Fruit fly (Drosophila melanogaster) whole organism, embryonic: ENCODE measurements around the gene CG8289.
A peak's percentile ranks its signal among the peaks of the same experiment; 100 is the strongest.

Experiments
- Awh ChIP-seq: fragments of 200-800 bp; sonication (Bioruptor generic); IDR thresholded peaks from 2 replicates; pipeline ENCODE4, ENCODE4 v1.3.6; 2022; ENCODE audit warnings: missing biosample characterization, missing genetic modification characterization
- C15 ChIP-seq: fragments of 200-800 bp; sonication (Bioruptor generic); IDR thresholded peaks from 3 replicates; pipeline ENCODE4 v1.3.6; 2022; ENCODE audit warnings: missing biosample characterization, missing genetic modification characterization
- CG10209 ChIP-seq: fragments of 200-800 bp; sonication (Bioruptor generic); optimal IDR thresholded peaks from 3 replicates; lab custom pipeline; 2017; ENCODE audit warnings: missing biosample characterization, mild to moderate bottlenecking, missing genetic modification characterization, missing genetic modification reagents
- CG10267 ChIP-seq: fragments of 200-800 bp; sonication (Bioruptor generic); optimal IDR thresholded peaks from 2 replicates; lab custom pipeline; 2018; ENCODE audit warnings: missing biosample characterization, mild to moderate bottlenecking, missing genetic modification characterization, moderate library complexity
- CG10321 ChIP-seq: fragments of 200-800 bp; sonication (Bioruptor generic); IDR thresholded peaks from 2 replicates; pipeline ENCODE4 v1.3.6; 2022; ENCODE audit warnings: missing biosample characterization, missing genetic modification characterization
- CG10654 ChIP-seq: fragments of 200-800 bp; sonication (Bioruptor generic); optimal IDR thresholded peaks from 2 replicates; lab custom pipeline; 2016; ENCODE audit warnings: missing biosample characterization, missing genetic modification characterization
- CG11247 ChIP-seq: fragments of 200-800 bp; sonication (Bioruptor generic); IDR thresholded peaks from 2 replicates; pipeline ENCODE4 v1.3.6; 2022; ENCODE audit warnings: missing biosample characterization, missing genetic modification characterization
- CG11456 ChIP-seq: fragments of 200-800 bp; sonication (Bioruptor generic); IDR thresholded peaks from 3 replicates; pipeline ENCODE4 v1.3.6; 2022; ENCODE audit warnings: missing biosample characterization, missing genetic modification characterization
- CG11504 ChIP-seq: fragments of 200-800 bp; sonication (Bioruptor generic); optimal IDR thresholded peaks from 3 replicates; lab custom pipeline; 2019; ENCODE audit warnings: missing biosample characterization, mild to moderate bottlenecking, missing genetic modification characterization, moderate library complexity
- CG12391 ChIP-seq: fragments of 200-800 bp; sonication (Bioruptor generic); optimal IDR thresholded peaks from 3 replicates; lab custom pipeline; 2018; ENCODE audit warnings: missing biosample characterization, mild to moderate bottlenecking, missing genetic modification characterization, moderate library complexity
- CG12744 ChIP-seq: fragments of 200-800 bp; sonication (Bioruptor generic); optimal IDR thresholded peaks from 2 replicates; lab custom pipeline; 2016; ENCODE audit warnings: missing biosample characterization, missing genetic modification characterization
- CG13123 ChIP-seq: fragments of 200-800 bp; sonication (Bioruptor generic); optimal IDR thresholded peaks from 2 replicates; lab custom pipeline; 2016; ENCODE audit warnings: missing biosample characterization, missing genetic modification characterization
- CG13775 ChIP-seq: fragments of 200-800 bp; sonication (Bioruptor generic); optimal IDR thresholded peaks from 3 replicates; lab custom pipeline; 2017; ENCODE audit warnings: missing biosample characterization, mild to moderate bottlenecking, missing genetic modification characterization
- CG14667 ChIP-seq: fragments of 200-800 bp; sonication (Bioruptor generic); IDR thresholded peaks from 2 replicates; pipeline ENCODE4 v1.3.6; 2022; ENCODE audit warnings: missing biosample characterization, missing genetic modification characterization
- CG14860 ChIP-seq: fragments of 200-800 bp; sonication (Bioruptor generic); IDR thresholded peaks from 3 replicates; pipeline ENCODE4 v1.3.6; 2022; ENCODE audit warnings: missing biosample characterization, missing genetic modification characterization; ENCODE audit not compliant: partially characterized antibody
- CG16813 ChIP-seq: fragments of 200-800 bp; sonication (Bioruptor generic); IDR thresholded peaks from 3 replicates; pipeline ENCODE4 v1.3.6; 2022; ENCODE audit warnings: missing biosample characterization, missing genetic modification characterization; ENCODE audit not compliant: partially characterized antibody
- CG18262 ChIP-seq: fragments of 200-800 bp; optimal IDR thresholded peaks from 3 replicates; lab custom pipeline; 2019; ENCODE audit warnings: missing biosample characterization, mild to moderate bottlenecking, missing genetic modification characterization, moderate library complexity
- CG2678 ChIP-seq: fragments of 200-800 bp; sonication (Bioruptor generic); optimal IDR thresholded peaks from 3 replicates; lab custom pipeline; 2019; ENCODE audit warnings: missing biosample characterization, mild to moderate bottlenecking, missing genetic modification characterization, moderate library complexity
- CG31441 ChIP-seq: fragments of 200-800 bp; sonication (Bioruptor generic); IDR thresholded peaks from 2 replicates; pipeline ENCODE4 v1.3.6; 2022; ENCODE audit warnings: missing biosample characterization, missing genetic modification characterization
- CG3407 ChIP-seq: fragments of 200-800 bp; sonication (Bioruptor generic); optimal IDR thresholded peaks from 2 replicates; lab custom pipeline; 2018; ENCODE audit warnings: missing biosample characterization, mild to moderate bottlenecking, missing genetic modification characterization
- CG3838 ChIP-seq: fragments of 200-800 bp; sonication (Bioruptor generic); optimal IDR thresholded peaks from 3 replicates; lab custom pipeline; 2016; ENCODE audit warnings: missing biosample characterization, missing genetic modification characterization
- CG3995 ChIP-seq: fragments of 200-800 bp; sonication (Bioruptor generic); optimal IDR thresholded peaks from 3 replicates; lab custom pipeline; 2016; ENCODE audit warnings: missing biosample characterization, missing genetic modification characterization
- CG4707 ChIP-seq: fragments of 200-800 bp; sonication (Bioruptor generic); optimal IDR thresholded peaks from 2 replicates; lab custom pipeline; 2018; ENCODE audit warnings: missing biosample characterization, mild to moderate bottlenecking, missing genetic modification characterization, moderate library complexity
- CG6813 ChIP-seq: fragments of 200-800 bp; sonication (Bioruptor generic); optimal IDR thresholded peaks from 2 replicates; lab custom pipeline; 2017; ENCODE audit warnings: missing biosample characterization, missing genetic modification characterization, mild to moderate bottlenecking, moderate library complexity, missing genetic modification reagents
- Doc2 ChIP-seq: fragments of 200-800 bp; sonication (Bioruptor generic); IDR thresholded peaks from 2 replicates; pipeline ENCODE4 v1.3.6; 2022; ENCODE audit warnings: missing biosample characterization, missing genetic modification characterization
- Fer1 ChIP-seq: fragments of 200-800 bp; sonication (Bioruptor generic); optimal IDR thresholded peaks from 2 replicates; lab custom pipeline; 2017; ENCODE audit warnings: missing biosample characterization, mild to moderate bottlenecking, missing genetic modification characterization
- HLHmδ ChIP-seq: fragments of 200-800 bp; sonication (Bioruptor generic); optimal IDR thresholded peaks from 2 replicates; lab custom pipeline; 2018; ENCODE audit warnings: missing biosample characterization, mild to moderate bottlenecking, missing genetic modification characterization, moderate library complexity
- Hr3 ChIP-seq: fragments of 200-800 bp; sonication (Bioruptor generic); optimal IDR thresholded peaks from 3 replicates; lab custom pipeline; 2016; ENCODE audit warnings: missing biosample characterization, missing genetic modification characterization
- NFAT ChIP-seq: fragments of 200-800 bp; sonication (Bioruptor generic); IDR thresholded peaks from 2 replicates; pipeline ENCODE4 v1.3.6; 2022; ENCODE audit warnings: missing biosample characterization, missing genetic modification characterization
- NfI ChIP-seq: fragments of 200-800 bp; sonication (Bioruptor generic); optimal IDR thresholded peaks from 3 replicates; lab custom pipeline; 2018; ENCODE audit warnings: missing biosample characterization, mild to moderate bottlenecking, missing genetic modification characterization, moderate library complexity
- PHDP ChIP-seq: fragments of 200-800 bp; sonication (Bioruptor generic); optimal IDR thresholded peaks from 3 replicates; lab custom pipeline; 2018; ENCODE audit warnings: missing biosample characterization, mild to moderate bottlenecking, missing genetic modification characterization, moderate library complexity
- Ptx1 ChIP-seq: fragments of 200-800 bp; sonication (Bioruptor generic); IDR thresholded peaks from 2 replicates; pipeline ENCODE4 v1.3.6; 2022; ENCODE audit warnings: missing biosample characterization, missing genetic modification characterization
- Xrp1 ChIP-seq: fragments of 200-800 bp; sonication (Bioruptor generic); IDR thresholded peaks from 2 replicates; pipeline ENCODE4 v1.3.6; 2022; ENCODE audit warnings: missing biosample characterization, missing genetic modification characterization
- ato ChIP-seq: fragments of 200-800 bp; sonication (Bioruptor generic); IDR thresholded peaks from 2 replicates; pipeline ENCODE4 v1.3.6; 2022; ENCODE audit warnings: missing biosample characterization, missing genetic modification characterization; ENCODE audit not compliant: partially characterized antibody
- cas ChIP-seq: fragments of 200-800 bp; sonication (Bioruptor generic); IDR thresholded peaks from 2 replicates; pipeline ENCODE4 v1.3.6; 2022; ENCODE audit warnings: missing biosample characterization, missing genetic modification characterization
- chif ChIP-seq, 2 experiments: fragments of 200-800 bp; sonication (Bioruptor generic); optimal IDR thresholded peaks; 3 replicates each; lab custom pipeline; 2016; ENCODE audit warnings: missing biosample characterization in 2 of 2, missing genetic modification characterization in 2 of 2
- crc ChIP-seq: fragments of 200-800 bp; sonication (Bioruptor generic); optimal IDR thresholded peaks from 2 replicates; lab custom pipeline; 2016; ENCODE audit warnings: missing biosample characterization, missing genetic modification characterization
- dysf ChIP-seq: fragments of 200-800 bp; sonication (Bioruptor generic); IDR thresholded peaks from 3 replicates; pipeline ENCODE4 v1.3.6; 2022; ENCODE audit warnings: missing biosample characterization, missing genetic modification characterization
- ewg ChIP-seq: fragments of 200-800 bp; sonication (Bioruptor generic); optimal IDR thresholded peaks from 3 replicates; lab custom pipeline; 2017; ENCODE audit warnings: mild to moderate bottlenecking, missing biosample characterization, missing genetic modification reagents, missing genetic modification characterization
- jigr1 ChIP-seq: fragments of 200-800 bp; sonication (Bioruptor generic); IDR thresholded peaks from 3 replicates; pipeline ENCODE4 v1.3.6; 2022; ENCODE audit warnings: missing biosample characterization, missing genetic modification characterization
- jumu ChIP-seq: fragments of 200-800 bp; sonication (Bioruptor generic); optimal IDR thresholded peaks from 3 replicates; lab custom pipeline; 2016; ENCODE audit warnings: missing biosample characterization, missing genetic modification characterization
- lilli ChIP-seq: fragments of 200-800 bp; sonication (Bioruptor generic); optimal IDR thresholded peaks from 3 replicates; lab custom pipeline; 2016; ENCODE audit warnings: missing biosample characterization, missing genetic modification characterization
- onecut ChIP-seq: fragments of 200-800 bp; sonication (Bioruptor generic); IDR thresholded peaks from 2 replicates; pipeline ENCODE4 v1.3.6; 2022; ENCODE audit warnings: missing biosample characterization, missing genetic modification characterization
- phol ChIP-seq: fragments of 200-800 bp; sonication (Bioruptor generic); optimal IDR thresholded peaks from 3 replicates; lab custom pipeline; 2018; ENCODE audit warnings: missing biosample characterization, mild to moderate bottlenecking, missing genetic modification characterization, moderate library complexity
- rib ChIP-seq: fragments of 200-800 bp; sonication (Bioruptor generic); IDR thresholded peaks from 2 replicates; pipeline ENCODE4 v1.3.6; 2022; ENCODE audit warnings: missing biosample characterization, missing genetic modification characterization
- trem ChIP-seq: fragments of 200-800 bp; optimal IDR thresholded peaks from 3 replicates; lab custom pipeline; 2019; ENCODE audit warnings: missing biosample characterization, mild to moderate bottlenecking, missing genetic modification characterization, moderate library complexity
- unc-4 ChIP-seq: fragments of 200-800 bp; sonication (Bioruptor generic); IDR thresholded peaks from 2 replicates; pipeline ENCODE4 v1.3.6; 2022; ENCODE audit warnings: missing biosample characterization, missing genetic modification characterization; ENCODE audit not compliant: partially characterized antibody
- vnd ChIP-seq: fragments of 200-800 bp; sonication (Bioruptor generic); IDR thresholded peaks from 3 replicates; pipeline ENCODE4 v1.3.6; 2022; ENCODE audit warnings: missing biosample characterization, missing genetic modification characterization; ENCODE audit not compliant: partially characterized antibody

The CG8289 gene

DNA sequence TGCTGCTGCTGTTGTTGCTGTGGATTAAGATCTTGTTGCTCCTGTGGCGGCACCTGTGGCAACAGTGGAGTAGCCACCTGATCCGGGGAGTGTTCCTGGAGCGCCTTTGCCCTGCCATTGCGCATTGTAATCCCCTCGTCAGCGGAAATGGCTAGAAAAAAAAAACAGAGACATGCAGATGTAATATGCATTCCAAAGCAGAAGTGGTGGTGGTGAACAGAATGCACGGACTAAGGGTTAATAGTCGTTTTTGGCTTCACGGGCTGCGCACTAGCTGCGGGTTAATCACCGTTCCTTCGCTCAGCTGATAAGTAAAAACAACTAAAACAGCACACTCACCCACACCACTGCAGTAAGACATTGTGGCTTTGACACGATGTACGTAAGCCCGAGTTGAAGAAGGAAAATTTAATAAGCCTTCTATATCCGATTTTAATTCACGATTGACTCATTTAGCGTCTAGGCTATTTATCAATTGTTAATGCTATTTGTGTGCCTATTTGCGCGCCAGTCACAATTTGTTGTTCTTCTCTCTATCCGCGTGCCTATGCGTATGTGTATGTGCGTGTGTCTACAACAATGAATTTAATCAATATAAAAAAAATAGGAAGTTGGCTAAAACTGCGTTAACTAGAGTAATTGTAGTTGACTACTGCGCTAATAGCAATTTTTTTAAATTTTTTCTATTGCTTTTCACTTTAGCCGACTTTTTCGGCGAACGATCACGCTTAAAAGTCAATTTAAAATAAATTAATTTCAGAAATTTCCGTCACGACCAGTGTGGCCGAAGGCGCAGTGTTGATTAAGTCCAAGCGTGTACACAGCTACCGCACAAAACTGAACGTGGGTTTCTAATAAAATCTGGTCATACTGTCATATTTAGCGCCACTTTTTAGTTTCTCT is 8.5 kb downstream of the CG8289 start, which contains the start of gene stas (continued):
- TF ChIP-seq unc-4 (GFP tag; lab: Robert Waterston, UW): 0 out of 2 replicates have a peak, but pooled peaks have one; percentile 18
- peak; percentile 4 for TF ChIP-seq CG18262 (tag; lab: Kevin White, UChicago)
- no peak for TF ChIP-seq CG12744 (GFP tag; lab: Kevin White, UChicago)
- peak; percentile 34 for TF ChIP-seq PHDP
- peak; percentile 35 for TF ChIP-seq CG11504
- TF ChIP-seq Fer1 (GFP tag; lab: Kevin White, UChicago): peak; percentile 9
- peak; percentile 27 for TF ChIP-seq CG12391
- no peak for TF ChIP-seq rib (GFP tag; lab: Robert Waterston, UW)
- peak; percentile 7 for TF ChIP-seq trem (tag; lab: Kevin White, UChicago)
- TF ChIP-seq CG16813: 0 out of 3 replicates have a peak, but pooled peaks have one; percentile 7
- peak; percentile 55; the same call in 1 of the 2 replicates for TF ChIP-seq NFAT
- peak; percentile 20 for TF ChIP-seq lilli (GFP tag; lab: Kevin White, UChicago)

dm6 chrX:17625833-17626232 is 10.0 kb downstream of the CG8289 start:
- TF ChIP-seq onecut (GFP tag; lab: Robert Waterston, UW): no peak
- TF ChIP-seq chif (GFP tag; optimal IDR thresholded peaks at IDR 0.05; lab: Kevin White, UChicago): no peak
- no peak for TF ChIP-seq Hr3
- TF ChIP-seq CG13123: no peak
- TF ChIP-seq vnd (GFP tag; lab: Robert Waterston, UW): no peak
- no peak for TF ChIP-seq CG4707 (GFP tag; lab: Kevin White, UChicago)
- TF ChIP-seq CG3838 (GFP tag; lab: Kevin White, UChicago): no peak
- no peak for TF ChIP-seq jigr1 (GFP tag; lab: Robert Waterston, UW)
- no peak for TF ChIP-seq CG11456 (GFP tag; lab: Robert Waterston, UW)
- peak; percentile 16 for TF ChIP-seq PHDP
- no peak for TF ChIP-seq CG10654
- no peak for TF ChIP-seq CG3995 (GFP tag; lab: Kevin White, UChicago)
- TF ChIP-seq ewg: no peak
- no peak for TF ChIP-seq Doc2
- TF ChIP-seq ato (GFP tag; lab: Robert Waterston, UW): no peak
- TF ChIP-seq CG11247 (GFP tag; lab: Robert Waterston, UW): no peak
- no peak for TF ChIP-seq phol
- no peak for TF ChIP-seq NfI (GFP tag; lab: Kevin White, UChicago)
- TF ChIP-seq CG6813 (GFP tag; lab: Kevin White, UChicago): no peak
- no peak for TF ChIP-seq CG14860 (GFP tag; lab: Robert Waterston, UW)
- TF ChIP-seq crc (GFP tag; lab: Kevin White, UChicago): no peak
- TF ChIP-seq CG2678: peak; percentile 43
- no peak for TF ChIP-seq Awh
- TF ChIP-seq CG13775 (GFP tag; lab: Kevin White, UChicago): no peak
- no peak for TF ChIP-seq dysf (GFP tag; lab: Robert Waterston, UW)
- TF ChIP-seq CG3407 (GFP tag; lab: Kevin White, UChicago): no peak
- TF ChIP-seq jumu (GFP tag; lab: Kevin White, UChicago): no peak
- TF ChIP-seq CG31441 (GFP tag; lab: Robert Waterston, UW): 0 out of 2 replicates have a peak, but pooled peaks have one; percentile 18
- no peak for TF ChIP-seq cas
- no peak for TF ChIP-seq Xrp1 (GFP tag; lab: Robert Waterston, UW)
- TF ChIP-seq HLHmδ: no peak
- no peak for TF ChIP-seq CG10321 (GFP tag; lab: Robert Waterston, UW)
- TF ChIP-seq CG14667 (GFP tag; lab: Robert Waterston, UW): no peak
- TF ChIP-seq CG10267: no peak
- TF ChIP-seq C15: no peak
- TF ChIP-seq CG10209: no peak
- no peak for TF ChIP-seq Ptx1 (GFP tag; lab: Robert Waterston, UW)
